Fruit fly (Drosophila melanogaster) whole organism, embryonic: ENCODE data around the gene Rpt5.
A peak's percentile ranks its signal among the peaks of the same experiment; 100 is the strongest.

Experiments
- Antp ChIP-seq: fragments of 200-800 bp; sonication (Bioruptor generic); optimal IDR thresholded peaks from 3 replicates; lab custom pipeline; 2016; ENCODE audit warnings: missing biosample characterization, missing genetic modification characterization
- CG1024 ChIP-seq: fragments of 200-800 bp; sonication (Bioruptor generic); IDR thresholded peaks from 2 replicates; pipeline ENCODE4 v1.3.6; 2022; ENCODE audit warnings: missing biosample characterization, missing genetic modification characterization
- CG11696 ChIP-seq: fragments of 200-800 bp; sonication (Bioruptor generic); IDR thresholded peaks from 2 replicates; pipeline ENCODE4 v1.3.6; 2022; ENCODE audit warnings: missing biosample characterization, missing genetic modification characterization
- CG12769 ChIP-seq: fragments of 200-800 bp; sonication (Bioruptor generic); optimal IDR thresholded peaks from 2 replicates; lab custom pipeline; 2019; ENCODE audit warnings: missing biosample characterization, mild to moderate bottlenecking, missing genetic modification characterization, moderate library complexity
- CG17829 ChIP-seq: fragments of 200-800 bp; optimal IDR thresholded peaks from 2 replicates; lab custom pipeline; 2019; ENCODE audit warnings: missing biosample characterization, mild to moderate bottlenecking, missing genetic modification characterization, moderate library complexity
- CG2120 ChIP-seq: fragments of 200-800 bp; sonication (Bioruptor generic); optimal IDR thresholded peaks from 3 replicates; lab custom pipeline; 2016; ENCODE audit warnings: missing biosample characterization, missing genetic modification characterization
- CG2678 ChIP-seq: fragments of 200-800 bp; sonication (Bioruptor generic); optimal IDR thresholded peaks from 3 replicates; lab custom pipeline; 2019; ENCODE audit warnings: missing biosample characterization, mild to moderate bottlenecking, missing genetic modification characterization, moderate library complexity
- CG31224 ChIP-seq: fragments of 200-800 bp; sonication (Bioruptor generic); IDR thresholded peaks from 2 replicates; pipeline ENCODE4 v1.3.6; 2022; ENCODE audit warnings: missing biosample characterization, missing genetic modification characterization
- CG31441 ChIP-seq: fragments of 200-800 bp; sonication (Bioruptor generic); IDR thresholded peaks from 2 replicates; pipeline ENCODE4 v1.3.6; 2022; ENCODE audit warnings: missing biosample characterization, missing genetic modification characterization
- CG32772 ChIP-seq: fragments of 200-800 bp; sonication (Bioruptor generic); IDR thresholded peaks from 2 replicates; pipeline ENCODE4 v1.3.6; 2022; ENCODE audit warnings: missing biosample characterization, missing genetic modification characterization
- CG34224 ChIP-seq: fragments of 200-800 bp; sonication (Bioruptor generic); IDR thresholded peaks from 3 replicates; pipeline ENCODE4 v1.3.6; 2022; ENCODE audit warnings: missing biosample characterization, missing genetic modification characterization; ENCODE audit not compliant: partially characterized antibody
- CG3726 ChIP-seq: fragments of 200-800 bp; sonication (Bioruptor generic); IDR thresholded peaks from 3 replicates; pipeline ENCODE4, ENCODE4 v1.3.6; 2022; ENCODE audit warnings: missing biosample characterization, missing genetic modification characterization
- CG3995 ChIP-seq: fragments of 200-800 bp; sonication (Bioruptor generic); optimal IDR thresholded peaks from 3 replicates; lab custom pipeline; 2016; ENCODE audit warnings: missing biosample characterization, missing genetic modification characterization
- CG6175 ChIP-seq: fragments of 200-800 bp; sonication (Bioruptor generic); IDR thresholded peaks from 3 replicates; pipeline ENCODE4 v1.3.6; 2022; ENCODE audit warnings: missing biosample characterization, missing genetic modification characterization
- CG7556 ChIP-seq: fragments of 200-800 bp; sonication (Bioruptor generic); optimal IDR thresholded peaks from 2 replicates; lab custom pipeline; 2017; ENCODE audit warnings: missing biosample characterization, mild to moderate bottlenecking, missing genetic modification characterization
- CG7839 ChIP-seq: fragments of 200-800 bp; sonication (Bioruptor generic); optimal IDR thresholded peaks from 3 replicates; lab custom pipeline; 2018; ENCODE audit warnings: missing biosample characterization, mild to moderate bottlenecking, missing genetic modification characterization, moderate library complexity
- CG9932 ChIP-seq: fragments of 200-800 bp; sonication (Bioruptor generic); IDR thresholded peaks from 2 replicates; pipeline ENCODE4 v1.3.6; 2022; ENCODE audit warnings: missing biosample characterization, missing genetic modification characterization
- CoRest ChIP-seq: fragments of 200-800 bp; sonication (Bioruptor generic); optimal IDR thresholded peaks from 3 replicates; lab custom pipeline; 2018; ENCODE audit warnings: missing biosample characterization, mild to moderate bottlenecking, missing genetic modification characterization, moderate library complexity
- D19B ChIP-seq: fragments of 200-800 bp; sonication (Bioruptor generic); optimal IDR thresholded peaks from 2 replicates; lab custom pipeline; 2017; ENCODE audit warnings: missing biosample characterization, mild to moderate bottlenecking, missing genetic modification characterization
- Dbx ChIP-seq: fragments of 200-800 bp; sonication (Bioruptor generic); IDR thresholded peaks from 3 replicates; pipeline ENCODE4 v1.3.6; 2022; ENCODE audit warnings: missing biosample characterization, missing genetic modification characterization
- Elba2 ChIP-seq: fragments of 200-800 bp; sonication (Bioruptor generic); optimal IDR thresholded peaks from 3 replicates; lab custom pipeline; 2016; ENCODE audit warnings: missing biosample characterization, missing genetic modification characterization
- HLHmδ ChIP-seq: fragments of 200-800 bp; sonication (Bioruptor generic); optimal IDR thresholded peaks from 2 replicates; lab custom pipeline; 2018; ENCODE audit warnings: missing biosample characterization, mild to moderate bottlenecking, missing genetic modification characterization, moderate library complexity
- MBD-R2 ChIP-seq: fragments of 200-800 bp; sonication (Bioruptor generic); IDR thresholded peaks from 2 replicates; pipeline ENCODE4 v1.3.6; 2022; ENCODE audit warnings: missing biosample characterization, missing genetic modification characterization
- Meics ChIP-seq: fragments of 200-800 bp; sonication (Bioruptor generic); optimal IDR thresholded peaks from 2 replicates; lab custom pipeline; 2017; ENCODE audit warnings: missing biosample characterization, mild to moderate bottlenecking, missing genetic modification characterization
- Pdp1 ChIP-seq, 2 experiments: fragments of 200-800 bp; sonication (Bioruptor generic); optimal IDR thresholded peaks; 3 replicates each; lab custom pipeline; 2016; ENCODE audit warnings: missing biosample characterization in 2 of 2, missing genetic modification characterization in 2 of 2, mild to moderate bottlenecking in 1 of 2, moderate library complexity in 1 of 2
- Xrp1 ChIP-seq: fragments of 200-800 bp; sonication (Bioruptor generic); IDR thresholded peaks from 2 replicates; pipeline ENCODE4 v1.3.6; 2022; ENCODE audit warnings: missing biosample characterization, missing genetic modification characterization
- bcd ChIP-seq: fragments of 200-800 bp; sonication (Bioruptor generic); optimal IDR thresholded peaks from 2 replicates; lab custom pipeline; 2017; ENCODE audit warnings: missing biosample characterization, mild to moderate bottlenecking, missing genetic modification characterization
- bsh ChIP-seq, 2 experiments: fragments of 200-800 bp; sonication (Bioruptor generic); optimal IDR thresholded peaks; 2 replicates each; lab custom pipeline; 2017 to 2018; ENCODE audit warnings: mild to moderate bottlenecking in 2 of 2, missing biosample characterization in 2 of 2, missing genetic modification characterization in 2 of 2, moderate library complexity in 1 of 2
- corto ChIP-seq: fragments of 200-800 bp; sonication (Bioruptor generic); optimal IDR thresholded peaks from 2 replicates; lab custom pipeline; 2016; ENCODE audit warnings: missing biosample characterization, mild to moderate bottlenecking, missing genetic modification characterization, moderate library complexity
- dati ChIP-seq: fragments of 200-800 bp; sonication (Bioruptor generic); IDR thresholded peaks from 2 replicates; pipeline ENCODE4 v1.3.6; 2022; ENCODE audit warnings: missing biosample characterization, missing genetic modification characterization
- dmrt11E ChIP-seq: fragments of 200-800 bp; sonication (Bioruptor generic); optimal IDR thresholded peaks from 3 replicates; lab custom pipeline; 2018; ENCODE audit warnings: missing biosample characterization, mild to moderate bottlenecking, missing genetic modification characterization, moderate library complexity
- dmrt99B ChIP-seq: fragments of 200-800 bp; sonication (Bioruptor generic); optimal IDR thresholded peaks from 2 replicates; lab custom pipeline; 2018; ENCODE audit warnings: missing biosample characterization, mild to moderate bottlenecking, missing genetic modification characterization, moderate library complexity
- dpn ChIP-seq, 2 experiments: fragments of 200-800 bp; sonication (Bioruptor generic); optimal IDR thresholded peaks; 3 replicates each; lab custom pipeline; 2016; ENCODE audit warnings: missing biosample characterization in 2 of 2, missing genetic modification characterization in 2 of 2
- dysf ChIP-seq: fragments of 200-800 bp; sonication (Bioruptor generic); IDR thresholded peaks from 3 replicates; pipeline ENCODE4 v1.3.6; 2022; ENCODE audit warnings: missing biosample characterization, missing genetic modification characterization
- en ChIP-seq: fragments of 200-800 bp; sonication (Bioruptor generic); optimal IDR thresholded peaks from 2 replicates; lab custom pipeline; 2016; ENCODE audit warnings: missing biosample characterization, missing genetic modification characterization
- ftz-f1 ChIP-seq: fragments of 200-800 bp; sonication (Bioruptor generic); optimal IDR thresholded peaks from 2 replicates; lab custom pipeline; 2016; ENCODE audit warnings: missing biosample characterization, missing genetic modification characterization
- fu2 ChIP-seq: fragments of 200-800 bp; sonication (Bioruptor generic); optimal IDR thresholded peaks from 2 replicates; lab custom pipeline; 2016; ENCODE audit warnings: missing biosample characterization, missing genetic modification characterization
- gem ChIP-seq: fragments of 200-800 bp; sonication (Bioruptor generic); optimal IDR thresholded peaks from 2 replicates; lab custom pipeline; 2019; ENCODE audit warnings: missing biosample characterization, mild to moderate bottlenecking, missing genetic modification characterization, moderate library complexity
- grau ChIP-seq: fragments of 200-800 bp; optimal IDR thresholded peaks from 3 replicates; lab custom pipeline; 2019; ENCODE audit warnings: missing biosample characterization, mild to moderate bottlenecking, missing genetic modification characterization, moderate library complexity
- lab ChIP-seq: fragments of 200-800 bp; sonication (Bioruptor generic); optimal IDR thresholded peaks from 3 replicates; lab custom pipeline; 2017; ENCODE audit warnings: missing biosample characterization, missing genetic modification characterization, mild to moderate bottlenecking, moderate library complexity, missing genetic modification reagents
- lilli ChIP-seq: fragments of 200-800 bp; sonication (Bioruptor generic); optimal IDR thresholded peaks from 3 replicates; lab custom pipeline; 2016; ENCODE audit warnings: missing biosample characterization, missing genetic modification characterization
- nom ChIP-seq: fragments of 200-800 bp; sonication (Bioruptor generic); optimal IDR thresholded peaks from 2 replicates; lab custom pipeline; 2017; ENCODE audit warnings: missing biosample characterization, missing genetic modification characterization, mild to moderate bottlenecking, moderate library complexity, missing genetic modification reagents
- pan ChIP-seq, 4 experiments: fragments of >200 bp in 3 of 4; fragments of 200-800 bp in 1 of 4; sonication (Bioruptor generic) in 1 of 4; optimal IDR thresholded peaks in 3 of 4; IDR thresholded peaks in 1 of 4; 2 replicates each; pipeline versions ENCODE4 v1.3.6 to Lab custom; 2017 to 2022; ENCODE audit warnings: missing biosample characterization in 2 of 4, missing genetic modification characterization in 2 of 4, mixed read lengths in 1 of 4
- so ChIP-seq: fragments of 200-800 bp; sonication (Bioruptor generic); IDR thresholded peaks from 3 replicates; pipeline ENCODE4 v1.3.6; 2022; ENCODE audit warnings: missing biosample characterization, missing genetic modification characterization
- ttk ChIP-seq: fragments of 200-800 bp; sonication (Bioruptor generic); IDR thresholded peaks from 2 replicates; pipeline ENCODE4 v2.1.2; 2022; ENCODE audit warnings: missing biosample characterization, missing genetic modification characterization
- wdn ChIP-seq: fragments of 200-800 bp; sonication (Bioruptor generic); IDR thresholded peaks from 2 replicates; pipeline ENCODE4 v1.3.6; 2022; ENCODE audit warnings: missing biosample characterization, missing genetic modification characterization
- z ChIP-seq: fragments of 200-800 bp; sonication (Bioruptor generic); IDR thresholded peaks from 3 replicates; pipeline ENCODE4 v1.3.6; 2022; ENCODE audit warnings: missing biosample characterization, missing genetic modification characterization
- zfh1 ChIP-seq: fragments of 200-800 bp; sonication (Bioruptor generic); IDR thresholded peaks from 3 replicates; pipeline ENCODE4 v1.3.6; 2022; ENCODE audit warnings: missing biosample characterization, missing genetic modification characterization

Gene Rpt5

dm6 chr3R:23788406-23789021 lies 35.8 kb downstream of the Rpt5 start (continued):
- no peak for TF ChIP-seq pan (optimal IDR thresholded peaks at IDR 0.05; lab: Kevin White, UChicago)
- TF ChIP-seq pan (GFP tag; optimal IDR thresholded peaks at IDR 0.05 in 1 of 2, IDR thresholded peaks at IDR 0.05 in 1 of 2): peak in 1 of 2 experiments; percentile 19
- peak; percentile 16; the same call in 1 of the 3 replicates for TF ChIP-seq Dbx
- TF ChIP-seq MBD-R2 (GFP tag; lab: Robert Waterston, UW): 0 out of 2 replicates have a peak, but pooled peaks have one; percentile 5
- peak; percentile 5 for TF ChIP-seq CG7556 (GFP tag; lab: Kevin White, UChicago)
- 0 out of 2 replicates have a peak, but pooled peaks have one; percentile 4 for TF ChIP-seq CG32772 (GFP tag; lab: Robert Waterston, UW)
- peak; percentile 32; the same call in 1 of the 2 replicates for TF ChIP-seq CG31441
- TF ChIP-seq HLHmδ: peak; percentile 71
- TF ChIP-seq CG2120 (GFP tag; lab: Kevin White, UChicago): peak; percentile 28
- peak in 1 of 2 experiments; percentile 11 for TF ChIP-seq dpn (GFP tag; optimal IDR thresholded peaks at IDR 0.05; lab: Kevin White, UChicago)
- TF ChIP-seq wdn (GFP tag; lab: Robert Waterston, UW): peak; percentile 34; the same call in 1 of the 2 replicates
- no peak for TF ChIP-seq CG3995 (GFP tag; lab: Kevin White, UChicago)
- peak; percentile 47 for TF ChIP-seq gem
- peak; percentile 29 for TF ChIP-seq ftz-f1
- peak; percentile 38 for TF ChIP-seq Meics (GFP tag; lab: Kevin White, UChicago)
- TF ChIP-seq CoRest: peak; percentile 16
- no peak for TF ChIP-seq Antp (GFP tag; lab: Kevin White, UChicago)
- TF ChIP-seq grau (tag; lab: Kevin White, UChicago): peak; percentile 27
- TF ChIP-seq CG1024 (GFP tag; lab: Robert Waterston, UW): no peak
- peak; percentile 12 for TF ChIP-seq dmrt11E (tag; lab: Kevin White, UChicago)
- TF ChIP-seq fu2: no peak
- TF ChIP-seq bsh (GFP tag; optimal IDR thresholded peaks at IDR 0.05; lab: Kevin White, UChicago): peak; percentile 13 to 56
- TF ChIP-seq nom: peak; percentile 69
- TF ChIP-seq CG31224 (GFP tag; lab: Robert Waterston, UW): 0 out of 2 replicates have a peak, but pooled peaks have one; percentile 25
- peak; percentile 37; the same call in 1 of the 3 replicates for TF ChIP-seq CG6175 (GFP tag; lab: Robert Waterston, UW)
- peak; percentile 14 for TF ChIP-seq lilli (GFP tag; lab: Kevin White, UChicago)
- TF ChIP-seq dati (GFP tag; lab: Robert Waterston, UW): 0 out of 2 replicates have a peak, but pooled peaks have one; percentile 25
- peak; percentile 48 for TF ChIP-seq corto (GFP tag; lab: Kevin White, UChicago)
- TF ChIP-seq CG17829 (tag; lab: Kevin White, UChicago): no peak
- 0 out of 3 replicates have a peak, but pooled peaks have one; percentile 13 for TF ChIP-seq zfh1
- TF ChIP-seq ttk (GFP tag; lab: Robert Waterston, UW): 0 out of 2 replicates have a peak, but pooled peaks have one; percentile 8
- TF ChIP-seq so: peak; percentile 50; the same call in 1 of the 3 replicates
- TF ChIP-seq CG34224 (GFP tag; lab: Robert Waterston, UW): no peak
- TF ChIP-seq CG7839 (tag; lab: Kevin White, UChicago): peak; percentile 1
- peak; percentile 10 for TF ChIP-seq lab (GFP tag; lab: Kevin White, UChicago)
- peak; percentile 43; the same call in 1 of the 2 replicates for TF ChIP-seq CG9932
- peak in 1 of 2 experiments; percentile 20 for TF ChIP-seq Pdp1 (GFP tag; optimal IDR thresholded peaks at IDR 0.05; lab: Kevin White, UChicago)
- TF ChIP-seq dysf (GFP tag; lab: Robert Waterston, UW): no peak
- no peak for TF ChIP-seq bcd (GFP tag; lab: Kevin White, UChicago)
- TF ChIP-seq CG12769 (tag; lab: Kevin White, UChicago): peak; percentile 55
- TF ChIP-seq D19B (GFP tag; lab: Kevin White, UChicago): no peak
- 0 out of 3 replicates have a peak, but pooled peaks have one; percentile 4 for TF ChIP-seq CG3726 (GFP tag; lab: Robert Waterston, UW)
- TF ChIP-seq z (GFP tag; lab: Robert Waterston, UW): no peak
- TF ChIP-seq CG11696: peak; percentile 79
- TF ChIP-seq en (GFP tag; lab: Kevin White, UChicago): no peak
- peak; percentile 2 for TF ChIP-seq dmrt99B (tag; lab: Kevin White, UChicago)
- TF ChIP-seq Xrp1 (GFP tag; lab: Robert Waterston, UW): peak; percentile 4; the same call in 1 of the 2 replicates
- peak; percentile 29 for TF ChIP-seq CG2678
- no peak for TF ChIP-seq Elba2 (GFP tag; lab: Kevin White, UChicago)
